Fruit fly (Drosophila melanogaster) whole organism, embryonic: ENCODE data around the gene gdl.
A peak's percentile ranks its signal among the peaks of the same experiment; 100 is the strongest.

Experiments used
- Adf1 ChIP-seq: fragments of 200-800 bp; sonication (Bioruptor generic); IDR thresholded peaks from 2 replicates; pipeline ENCODE4 v1.3.6; 2022; ENCODE audit warnings: missing biosample characterization, missing genetic modification characterization
- Bgb ChIP-seq: fragments of 200-800 bp; sonication (Bioruptor generic); IDR thresholded peaks from 2 replicates; pipeline ENCODE4 v1.3.6; 2022; ENCODE audit warnings: missing biosample characterization, missing genetic modification characterization; ENCODE audit not compliant: partially characterized antibody
- CG10462 ChIP-seq: fragments of 200-800 bp; sonication (Bioruptor generic); optimal IDR thresholded peaks from 2 replicates; lab custom pipeline; 2016; ENCODE audit warnings: missing biosample characterization, missing genetic modification characterization
- CG1603 ChIP-seq: fragments of 200-800 bp; sonication (Bioruptor generic); optimal IDR thresholded peaks from 2 replicates; lab custom pipeline; 2019; ENCODE audit warnings: missing biosample characterization, mild to moderate bottlenecking, missing genetic modification characterization, moderate library complexity
- CG18599 ChIP-seq: fragments of 200-800 bp; sonication (Bioruptor generic); optimal IDR thresholded peaks from 3 replicates; lab custom pipeline; 2017; ENCODE audit warnings: missing biosample characterization, missing genetic modification characterization, mild to moderate bottlenecking, moderate library complexity, missing genetic modification reagents
- CG2116 ChIP-seq: fragments of 200-800 bp; sonication (Bioruptor generic); optimal IDR thresholded peaks from 3 replicates; lab custom pipeline; 2018; ENCODE audit warnings: missing biosample characterization, mild to moderate bottlenecking, missing genetic modification characterization
- CG2712 ChIP-seq: fragments of 200-800 bp; optimal IDR thresholded peaks from 3 replicates; lab custom pipeline; 2019; ENCODE audit warnings: missing biosample characterization, mild to moderate bottlenecking, missing genetic modification characterization, moderate library complexity
- CG3163 ChIP-seq: fragments of 200-800 bp; sonication (Bioruptor generic); optimal IDR thresholded peaks from 3 replicates; lab custom pipeline; 2016; ENCODE audit warnings: missing biosample characterization, missing genetic modification characterization
- CG42726 ChIP-seq: fragments of 200-800 bp; sonication (Bioruptor generic); IDR thresholded peaks from 2 replicates; pipeline ENCODE4 v1.3.6; 2022; ENCODE audit warnings: missing biosample characterization, missing genetic modification characterization; ENCODE audit not compliant: partially characterized antibody
- CG4854 ChIP-seq: fragments of 200-800 bp; sonication (Bioruptor generic); optimal IDR thresholded peaks from 2 replicates; lab custom pipeline; 2016; ENCODE audit warnings: missing biosample characterization, missing genetic modification characterization, inconsistent platforms
- CG6813 ChIP-seq: fragments of 200-800 bp; sonication (Bioruptor generic); optimal IDR thresholded peaks from 2 replicates; lab custom pipeline; 2017; ENCODE audit warnings: missing biosample characterization, missing genetic modification characterization, mild to moderate bottlenecking, moderate library complexity, missing genetic modification reagents
- CG7745 ChIP-seq: fragments of 200-800 bp; sonication (Bioruptor generic); optimal IDR thresholded peaks from 2 replicates; lab custom pipeline; 2018; ENCODE audit warnings: missing biosample characterization, mild to moderate bottlenecking, missing genetic modification characterization, moderate library complexity
- CG8290 ChIP-seq, 3 experiments: fragments of 200-800 bp; sonication (Bioruptor generic); optimal IDR thresholded peaks; 2 replicates each; lab custom pipeline; 2016 to 2019; ENCODE audit warnings: missing biosample characterization in 3 of 3, missing genetic modification characterization in 3 of 3, mild to moderate bottlenecking in 2 of 3, moderate library complexity in 1 of 3
- CG9215 ChIP-seq: fragments of 200-800 bp; sonication (Bioruptor generic); IDR thresholded peaks from 2 replicates; pipeline ENCODE4 v1.3.6; 2022; ENCODE audit warnings: missing biosample characterization, missing genetic modification characterization
- CG9727 ChIP-seq: fragments of 200-800 bp; sonication (Bioruptor generic); optimal IDR thresholded peaks from 3 replicates; lab custom pipeline; 2017; ENCODE audit warnings: missing biosample characterization, mild to moderate bottlenecking, missing genetic modification characterization
- CG9817 ChIP-seq: fragments of 200-800 bp; sonication (Bioruptor generic); optimal IDR thresholded peaks from 2 replicates; lab custom pipeline; 2018; ENCODE audit warnings: missing biosample characterization, mild to moderate bottlenecking, missing genetic modification characterization, moderate library complexity
- Camta ChIP-seq: fragments of 200-800 bp; sonication (Bioruptor generic); optimal IDR thresholded peaks from 2 replicates; lab custom pipeline; 2016; ENCODE audit warnings: missing biosample characterization, missing genetic modification characterization
- Doc3 ChIP-seq: fragments of 200-800 bp; sonication (Bioruptor generic); IDR thresholded peaks from 3 replicates; pipeline ENCODE4 v1.3.6; 2022; ENCODE audit warnings: missing biosample characterization, missing genetic modification characterization; ENCODE audit not compliant: partially characterized antibody
- Fer1 ChIP-seq: fragments of 200-800 bp; sonication (Bioruptor generic); optimal IDR thresholded peaks from 2 replicates; lab custom pipeline; 2017; ENCODE audit warnings: missing biosample characterization, mild to moderate bottlenecking, missing genetic modification characterization
- HLH3B ChIP-seq: fragments of 200-800 bp; sonication (Bioruptor generic); IDR thresholded peaks from 2 replicates; pipeline ENCODE4 v1.3.6; 2022; ENCODE audit warnings: missing biosample characterization, missing genetic modification characterization
- HLHmδ ChIP-seq: fragments of 200-800 bp; sonication (Bioruptor generic); optimal IDR thresholded peaks from 2 replicates; lab custom pipeline; 2018; ENCODE audit warnings: missing biosample characterization, mild to moderate bottlenecking, missing genetic modification characterization, moderate library complexity
- MTF-1 ChIP-seq: fragments of 200-800 bp; sonication (Bioruptor generic); optimal IDR thresholded peaks from 2 replicates; lab custom pipeline; 2018; ENCODE audit warnings: missing biosample characterization, mild to moderate bottlenecking, missing genetic modification characterization, borderline replicate concordance
- Med ChIP-seq: fragments of 200-800 bp; sonication (Bioruptor generic); peaks from one replicate; lab custom pipeline; 2016; ENCODE audit warnings: missing biosample characterization, missing genetic modification characterization, mild to moderate bottlenecking, inconsistent platforms, moderate library complexity
- NC2β ChIP-seq: fragments of 200-800 bp; sonication (Bioruptor generic); optimal IDR thresholded peaks from 2 replicates; lab custom pipeline; 2016; ENCODE audit warnings: missing biosample characterization, missing genetic modification characterization
- Scr ChIP-seq: fragments of 200-800 bp; sonication (Bioruptor generic); IDR thresholded peaks from 2 replicates; pipeline ENCODE4 v1.3.6; 2022; ENCODE audit warnings: missing biosample characterization, missing genetic modification characterization; ENCODE audit not compliant: partially characterized antibody
- Sox100B ChIP-seq: fragments of 200-800 bp; sonication (Bioruptor generic); optimal IDR thresholded peaks from 3 replicates; lab custom pipeline; 2018; ENCODE audit warnings: missing biosample characterization, mild to moderate bottlenecking, missing genetic modification characterization
- Sox102F ChIP-seq: fragments of 200-800 bp; sonication (Bioruptor generic); optimal IDR thresholded peaks from 2 replicates; lab custom pipeline; 2018; ENCODE audit warnings: missing biosample characterization, mild to moderate bottlenecking, missing genetic modification characterization, moderate library complexity
- Usf ChIP-seq: fragments of 200-800 bp; sonication (Bioruptor generic); optimal IDR thresholded peaks from 2 replicates; lab custom pipeline; 2017; ENCODE audit warnings: missing genotype, missing biosample characterization, missing genetic modification characterization
- aop ChIP-seq: fragments of 200-800 bp; sonication (Bioruptor generic); IDR thresholded peaks from 2 replicates; pipeline ENCODE4 v1.3.6; 2022; ENCODE audit warnings: missing biosample characterization, missing genetic modification characterization
- caup ChIP-seq: fragments of 200-800 bp; sonication (Bioruptor generic); optimal IDR thresholded peaks from 3 replicates; lab custom pipeline; 2017; ENCODE audit warnings: missing biosample characterization, mild to moderate bottlenecking, missing genetic modification characterization, moderate library complexity; ENCODE audit not compliant: severe bottlenecking
- chn ChIP-seq: fragments of 200-800 bp; sonication (Bioruptor generic); optimal IDR thresholded peaks from 2 replicates; lab custom pipeline; 2016; ENCODE audit warnings: missing biosample characterization, missing genetic modification characterization
- ci ChIP-seq: fragments of 200-800 bp; sonication (Bioruptor generic); IDR thresholded peaks from 3 replicates; pipeline ENCODE4 v1.3.6; 2022; ENCODE audit warnings: missing biosample characterization, missing genetic modification characterization
- dati ChIP-seq: fragments of 200-800 bp; sonication (Bioruptor generic); IDR thresholded peaks from 2 replicates; pipeline ENCODE4 v1.3.6; 2022; ENCODE audit warnings: missing biosample characterization, missing genetic modification characterization
- fd3F ChIP-seq: fragments of 200-800 bp; sonication (Bioruptor generic); optimal IDR thresholded peaks from 2 replicates; lab custom pipeline; 2018; ENCODE audit warnings: missing biosample characterization, mild to moderate bottlenecking, missing genetic modification characterization, moderate library complexity
- fd96Cb ChIP-seq: fragments of 200-800 bp; sonication (Bioruptor generic); optimal IDR thresholded peaks from 2 replicates; lab custom pipeline; 2018; ENCODE audit warnings: missing biosample characterization, mild to moderate bottlenecking, missing genetic modification characterization, moderate library complexity
- gcm ChIP-seq: fragments of 200-800 bp; sonication (Bioruptor generic); optimal IDR thresholded peaks from 2 replicates; lab custom pipeline; 2019; ENCODE audit warnings: missing biosample characterization, mild to moderate bottlenecking, missing genetic modification characterization, moderate library complexity
- hbn ChIP-seq: fragments of 200-800 bp; sonication (Bioruptor generic); IDR thresholded peaks from 2 replicates; pipeline ENCODE4 v1.3.6; 2022; ENCODE audit warnings: missing biosample characterization, missing genetic modification characterization; ENCODE audit not compliant: partially characterized antibody
- kni ChIP-seq: fragments of 200-800 bp; sonication (Bioruptor generic); optimal IDR thresholded peaks from 3 replicates; lab custom pipeline; 2017; ENCODE audit warnings: mild to moderate bottlenecking, missing biosample characterization, missing genetic modification reagents, missing genetic modification characterization
- pfk ChIP-seq: fragments of 200-800 bp; sonication (Bioruptor generic); optimal IDR thresholded peaks from 2 replicates; lab custom pipeline; 2018; ENCODE audit warnings: missing biosample characterization, mild to moderate bottlenecking, missing genetic modification characterization, moderate library complexity
- sc ChIP-seq, 3 experiments: fragments of >200 bp in 2 of 3; fragments of 200-800 bp in 1 of 3; sonication (Bioruptor generic) in 1 of 3; optimal IDR thresholded peaks; 2 replicates in 2 of 3; 3 replicates in 1 of 3; lab custom pipeline; 2017; ENCODE audit warnings: mild to moderate bottlenecking in 1 of 3, missing biosample characterization in 1 of 3, missing genetic modification characterization in 1 of 3, missing genetic modification reagents in 1 of 3
- schlank ChIP-seq: fragments of 200-800 bp; sonication (Bioruptor generic); optimal IDR thresholded peaks from 2 replicates; lab custom pipeline; 2018; ENCODE audit warnings: missing biosample characterization, mild to moderate bottlenecking, missing genetic modification characterization
- sr ChIP-seq: fragments of 200-800 bp; sonication (Bioruptor generic); IDR thresholded peaks from 3 replicates; pipeline ENCODE4 v1.3.6; 2022; ENCODE audit warnings: missing biosample characterization, missing genetic modification characterization
- sug ChIP-seq: fragments of 200-800 bp; optimal IDR thresholded peaks from 2 replicates; lab custom pipeline; 2019; ENCODE audit warnings: missing biosample characterization, mild to moderate bottlenecking, missing genetic modification characterization, moderate library complexity
- vnd ChIP-seq: fragments of 200-800 bp; sonication (Bioruptor generic); IDR thresholded peaks from 3 replicates; pipeline ENCODE4 v1.3.6; 2022; ENCODE audit warnings: missing biosample characterization, missing genetic modification characterization; ENCODE audit not compliant: partially characterized antibody
- vvl ChIP-seq: fragments of 200-800 bp; sonication (Bioruptor generic); IDR thresholded peaks from 2 replicates; pipeline ENCODE4 v1.3.6; 2022; ENCODE audit warnings: missing biosample characterization, missing genetic modification characterization
- wek ChIP-seq: fragments of 200-800 bp; sonication (Bioruptor generic); optimal IDR thresholded peaks from 3 replicates; lab custom pipeline; 2018; ENCODE audit warnings: missing biosample characterization, mild to moderate bottlenecking, missing genetic modification characterization, moderate library complexity
- zen ChIP-seq: fragments of 200-800 bp; sonication (Bioruptor generic); optimal IDR thresholded peaks from 3 replicates; lab custom pipeline; 2018; ENCODE audit warnings: missing biosample characterization, mild to moderate bottlenecking, missing genetic modification characterization, moderate library complexity
- zfh2 ChIP-seq: fragments of 200-800 bp; sonication (Bioruptor generic); optimal IDR thresholded peaks from 2 replicates; lab custom pipeline; 2016; ENCODE audit warnings: missing biosample characterization, missing genetic modification characterization

Gene gdl

DNA sequence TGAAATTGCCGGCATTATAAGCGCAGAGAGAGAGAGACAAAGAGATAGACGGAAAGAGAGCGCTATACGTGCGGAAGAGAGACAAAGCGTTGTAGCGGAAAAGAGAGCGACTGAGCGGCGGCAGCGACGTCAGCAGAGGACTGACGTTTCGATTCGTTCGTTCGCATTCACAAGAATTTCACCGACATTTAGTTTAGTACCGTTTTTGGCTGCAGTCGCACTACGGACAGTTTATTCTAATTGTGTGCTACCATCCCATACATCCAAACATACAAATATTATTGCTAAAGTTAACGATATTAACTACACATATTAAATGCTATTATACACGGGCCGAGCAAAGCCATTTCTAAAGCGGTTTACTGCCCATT is 26.0 kb downstream of the gdl start, which contains the start of gene CrebA:
Gene CrebA, plus strand, starts transcription at position 168 of the 371 bp plus-strand sequence.
- TF ChIP-seq wek (GFP tag; lab: Kevin White, UChicago) (no peak), vvl (peak; percentile 37; the same call in 1 of the 2 replicates), CG10462 (GFP tag; lab: Kevin White, UChicago) (no peak), CG7745 (peak; percentile 4), ci (peak; percentile 36; the same call in 1 of the 3 replicates), CG6813 (GFP tag; lab: Kevin White, UChicago) (no peak), Med (GFP tag; lab: Kevin White, UChicago) (peak; percentile 15), Camta (no peak), CG1603 (no peak), Bgb (peak; percentile 30; the same call in 1 of the 2 replicates), sug (tag; lab: Kevin White, UChicago) (no peak), Doc3 (no peak), CG42726 (GFP tag; lab: Robert Waterston, UW) (peak; percentile 7; the same call in 1 of the 2 replicates), HLH3B (GFP tag; lab: Robert Waterston, UW) (peak; percentile 13; the same call in 1 of the 2 replicates), fd3F (no peak), Adf1 (peak; percentile 90), CG9727 (GFP tag; lab: Kevin White, UChicago) (no peak), hbn (GFP tag; lab: Robert Waterston, UW) (0 out of 2 replicates have a peak, but pooled peaks have one; percentile 20), sc (optimal IDR thresholded peaks at IDR 0.05; lab: Kevin White, UChicago) (no peak), sc (GFP tag; optimal IDR thresholded peaks at IDR 0.05; lab: Kevin White, UChicago) (no peak), zen (tag; lab: Kevin White, UChicago) (no peak), NC2β (GFP tag; lab: Kevin White, UChicago) (no peak), fd96Cb (tag; lab: Kevin White, UChicago) (no peak), CG9215 (GFP tag; lab: Robert Waterston, UW) (no peak), Scr (GFP tag; lab: Robert Waterston, UW) (peak; percentile 21; the same call in 1 of the 2 replicates), Sox102F (GFP tag; lab: Kevin White, UChicago) (no peak), kni (GFP tag; lab: Kevin White, UChicago) (no peak), sr (GFP tag; lab: Robert Waterston, UW) (no peak), CG4854 (no peak), Fer1 (GFP tag; lab: Kevin White, UChicago) (no peak), CG18599 (GFP tag; lab: Kevin White, UChicago) (no peak), CG2712 (tag; lab: Kevin White, UChicago) (no peak), aop (GFP tag; lab: Robert Waterston, UW) (no peak), chn (GFP tag; lab: Kevin White, UChicago) (no peak), MTF-1 (GFP tag; lab: Kevin White, UChicago) (peak; percentile 13), CG8290 (GFP tag; optimal IDR thresholded peaks at IDR 0.05; lab: Kevin White, UChicago) (no peak), CG8290 (tag; optimal IDR thresholded peaks at IDR 0.05; lab: Kevin White, UChicago) (peak in 1 of 2 experiments; percentile 20), pfk (GFP tag; lab: Kevin White, UChicago) (no peak), caup (no peak), Usf (GFP tag; lab: Kevin White, UChicago) (no peak), CG2116 (no peak), zfh2 (no peak), schlank (tag; lab: Kevin White, UChicago) (no peak), gcm (no peak), dati (no peak), CG9817 (tag; lab: Kevin White, UChicago) (no peak), vnd (GFP tag; lab: Robert Waterston, UW) (no peak), HLHmδ (peak; percentile 40), Sox100B (GFP tag; lab: Kevin White, UChicago) (no peak), CG3163 (GFP tag; lab: Kevin White, UChicago) (peak; percentile 92)
